Worm (Caenorhabditis elegans) whole organism, early embryonic: Measurements from ENCODE around the gene T21B10.4.

ENCODE experiments used
- B0310.2 ChIP-seq: sonication (generic microtip); optimal IDR thresholded peaks from 2 replicates; lab custom pipeline; 2016; ENCODE audit warnings: mild to moderate bottlenecking, missing genetic modification characterization, missing compliant biosample characterization
- F13C5.2 ChIP-seq: sonication (generic microtip); optimal IDR thresholded peaks from 2 replicates; lab custom pipeline; 2017; ENCODE audit warnings: mild to moderate bottlenecking, missing genetic modification characterization, inconsistent platforms, missing compliant biosample characterization
- aly-1 ChIP-seq: sonication (generic microtip); optimal IDR thresholded peaks from 2 replicates; lab custom pipeline; 2016; ENCODE audit warnings: missing genetic modification characterization, missing compliant biosample characterization
- ama-1 ChIP-seq: fragments of 150-350 bp; optimal IDR thresholded peaks from 2 replicates; lab custom pipeline; 2014
- ceh-13 ChIP-seq: fragments of 200-800 bp; sonication (Bioruptor generic); optimal IDR thresholded peaks from 2 replicates; lab custom pipeline; 2018; ENCODE audit warnings: mild to moderate bottlenecking, missing genetic modification characterization, missing compliant biosample characterization
- ceh-36 ChIP-seq: sonication (generic microtip); optimal IDR thresholded peaks from 2 replicates; lab custom pipeline; 2016; ENCODE audit warnings: missing genetic modification characterization, inconsistent platforms, missing compliant biosample characterization
- ets-7 ChIP-seq: sonication (generic microtip); optimal IDR thresholded peaks from 2 replicates; lab custom pipeline; 2016; ENCODE audit warnings: missing genotype, missing genetic modification characterization, missing compliant biosample characterization
- flt-1 ChIP-seq: fragments of 200-800 bp; sonication (Bioruptor generic); IDR thresholded peaks from 2 replicates; pipeline ENCODE4 v1.3.6; 2022; ENCODE audit warnings: missing genetic modification characterization, missing compliant biosample characterization
- hmbx-1 ChIP-seq: sonication (generic microtip); optimal IDR thresholded peaks from 2 replicates; lab custom pipeline; 2016; ENCODE audit warnings: mild to moderate bottlenecking, missing genetic modification characterization, missing compliant biosample characterization
- hmg-4 ChIP-seq: fragments of 200-800 bp; sonication (Bioruptor generic); optimal IDR thresholded peaks from 2 replicates; lab custom pipeline; 2018; ENCODE audit warnings: mild to moderate bottlenecking, missing genetic modification characterization, missing compliant biosample characterization
- hnd-1 ChIP-seq: sonication (generic microtip); optimal IDR thresholded peaks from 2 replicates; lab custom pipeline; 2016; ENCODE audit warnings: missing genetic modification characterization, missing compliant biosample characterization
- pes-1 ChIP-seq: fragments of 200-800 bp; sonication (Bioruptor generic); IDR thresholded peaks from 2 replicates; pipeline ENCODE4 v1.3.6; 2022; ENCODE audit warnings: missing genetic modification reagents, missing genetic modification characterization, missing compliant biosample characterization
- scrt-1 ChIP-seq: fragments of 200-800 bp; sonication (Bioruptor generic); IDR thresholded peaks from 2 replicates; pipeline ENCODE4 v1.3.6; 2022; ENCODE audit warnings: missing genetic modification characterization, missing compliant biosample characterization
- sea-1 ChIP-seq: fragments of 200-800 bp; sonication (Bioruptor generic); conservative IDR thresholded peaks from 2 replicates; pipeline ENCODE4 v1.3.6; 2022; ENCODE audit warnings: missing genetic modification characterization, missing compliant biosample characterization
- tbx-11 ChIP-seq: fragments of 200-800 bp; sonication (Bioruptor generic); IDR thresholded peaks from 2 replicates; pipeline ENCODE4 v1.3.6; 2022; ENCODE audit warnings: missing genetic modification characterization, missing compliant biosample characterization
- tbx-37 ChIP-seq: fragments of 200-800 bp; sonication (Bioruptor generic); conservative IDR thresholded peaks from 2 replicates; pipeline ENCODE4 v1.3.6; 2022; ENCODE audit warnings: missing genetic modification reagents, missing genetic modification characterization, missing compliant biosample characterization
- tra-4 ChIP-seq: sonication (generic microtip); optimal IDR thresholded peaks from 2 replicates; lab custom pipeline; 2017; ENCODE audit warnings: missing genetic modification characterization, missing compliant biosample characterization

Gene T21B10.4

DNA sequence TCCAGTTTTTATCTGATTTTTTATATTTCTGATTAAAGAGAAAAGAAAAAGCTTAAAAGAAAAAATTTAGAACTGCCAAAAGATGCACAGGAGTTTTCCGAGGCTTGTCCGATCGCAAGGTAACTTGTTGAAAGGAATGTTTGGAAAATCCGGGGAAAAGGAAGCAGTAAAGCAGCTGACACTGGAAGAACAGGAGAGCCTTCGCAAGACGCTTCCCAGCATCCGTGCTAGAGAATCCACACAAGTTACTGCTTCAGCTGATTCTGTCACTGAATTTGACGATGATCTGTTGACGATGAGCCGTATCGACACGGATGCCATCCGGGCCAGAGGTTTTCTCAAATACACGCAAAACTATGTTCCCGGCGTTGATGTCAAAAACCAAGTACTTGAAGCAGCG lies 10.9 kb upstream of the T21B10.4 start, which contains the start of gene mrpl-50:
mrpl-50 (plus strand) TSS at position 71 of the 400 bp plus-strand sequence.
- TF ChIP-seq hmg-4 (GFP tag; lab: Kevin White, UChicago) = no peak
- TF ChIP-seq ceh-13 (GFP tag; lab: Kevin White, UChicago) = no peak
- TF ChIP-seq tra-4 (tag; lab: Kevin White, UChicago) = peak; percentile 22

DNA sequence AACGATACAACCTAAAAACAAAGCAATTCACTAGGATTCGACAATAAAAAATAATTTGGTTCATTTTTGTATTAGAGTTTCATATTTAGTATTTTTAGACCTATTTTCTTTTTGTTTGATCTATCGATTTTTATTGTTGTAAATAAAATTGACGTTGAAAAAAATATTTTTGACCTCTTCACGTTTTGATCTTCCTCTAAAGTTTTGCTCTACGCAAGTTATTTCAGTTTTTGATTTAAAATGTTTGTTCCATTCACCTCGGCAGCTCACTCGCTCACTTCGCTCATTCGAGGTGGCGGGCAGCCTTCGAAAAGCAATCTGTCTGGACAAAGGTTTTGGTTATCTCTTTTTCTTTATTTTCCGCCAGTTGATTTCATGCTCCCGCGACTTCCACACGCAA lies 9.9 kb upstream of the T21B10.4 start, which contains the start of gene enol-1:
enol-1 (plus strand) TSS at position 235 of the 400 bp plus-strand sequence.
- TF ChIP-seq tra-4 (tag; lab: Kevin White, UChicago) (no peak), flt-1 (GFP tag; lab: Robert Waterston, UW) (no peak), hmg-4 (GFP tag; lab: Kevin White, UChicago) (no peak), sea-1 (GFP tag; lab: Robert Waterston, UW) (no peak)

DNA sequence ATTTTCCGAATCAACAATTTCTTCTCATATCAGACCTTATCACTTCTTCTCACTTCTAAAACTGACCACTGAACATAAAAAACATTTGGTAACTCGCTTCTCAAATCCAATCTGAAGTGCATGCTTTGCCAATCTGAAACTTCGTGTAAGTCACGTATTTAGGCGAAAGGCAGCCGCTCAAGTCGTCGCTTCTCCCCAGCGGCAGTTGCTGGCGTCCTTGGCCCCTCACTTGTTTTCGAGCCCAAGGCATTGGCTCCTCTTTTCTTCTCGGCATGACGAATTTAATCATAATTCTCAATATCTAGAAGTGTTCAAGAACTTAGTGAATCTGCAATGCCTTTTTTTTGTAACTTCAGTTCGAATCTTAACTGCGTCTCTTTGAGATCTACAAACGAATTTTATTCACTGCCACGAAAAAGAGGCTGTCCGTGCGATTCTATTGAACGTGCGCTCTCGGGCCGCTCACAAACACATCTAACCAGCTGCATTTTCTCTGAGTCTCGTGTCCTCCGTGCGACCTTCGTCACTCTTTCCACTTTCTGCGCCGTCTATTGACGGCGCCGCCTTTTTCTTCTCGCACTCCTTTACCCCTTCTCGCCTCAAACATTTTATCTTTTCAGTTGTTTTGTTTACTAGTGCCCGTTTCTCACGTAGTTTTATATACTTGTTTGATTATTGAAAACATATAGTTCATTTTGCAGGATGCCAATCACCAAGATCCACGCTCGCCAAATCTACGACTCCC lies 9.1 kb upstream of the T21B10.4 start:
- no peak for TF ChIP-seq ceh-13 (GFP tag; lab: Kevin White, UChicago)
- TF ChIP-seq tra-4 (tag; lab: Kevin White, UChicago) = no peak
- TF ChIP-seq scrt-1 (GFP tag; lab: Robert Waterston, UW) = no peak
- no peak for TF ChIP-seq hmg-4 (GFP tag; lab: Kevin White, UChicago)
- no peak for TF ChIP-seq ets-7 (tag; lab: Kevin White, UChicago)
- no peak for TF ChIP-seq sea-1 (GFP tag; lab: Robert Waterston, UW)
- no peak for TF ChIP-seq tbx-37
- no peak for TF ChIP-seq hnd-1 (tag; lab: Kevin White, UChicago)
- TF ChIP-seq ama-1 (lab: Kevin White, UChicago) = no peak
- no peak for TF ChIP-seq flt-1 (GFP tag; lab: Robert Waterston, UW)
- no peak for TF ChIP-seq ceh-36 (tag; lab: Kevin White, UChicago)
- no peak for TF ChIP-seq F13C5.2 (tag; lab: Kevin White, UChicago)
- no peak for TF ChIP-seq tbx-11 (GFP tag; lab: Robert Waterston, UW)
- TF ChIP-seq B0310.2 (tag; lab: Kevin White, UChicago) = no peak
- no peak for TF ChIP-seq aly-1 (tag; lab: Kevin White, UChicago)
- no peak for TF ChIP-seq hmbx-1 (tag; lab: Kevin White, UChicago)
- no peak for TF ChIP-seq pes-1 (GFP tag; lab: Robert Waterston, UW)

DNA sequence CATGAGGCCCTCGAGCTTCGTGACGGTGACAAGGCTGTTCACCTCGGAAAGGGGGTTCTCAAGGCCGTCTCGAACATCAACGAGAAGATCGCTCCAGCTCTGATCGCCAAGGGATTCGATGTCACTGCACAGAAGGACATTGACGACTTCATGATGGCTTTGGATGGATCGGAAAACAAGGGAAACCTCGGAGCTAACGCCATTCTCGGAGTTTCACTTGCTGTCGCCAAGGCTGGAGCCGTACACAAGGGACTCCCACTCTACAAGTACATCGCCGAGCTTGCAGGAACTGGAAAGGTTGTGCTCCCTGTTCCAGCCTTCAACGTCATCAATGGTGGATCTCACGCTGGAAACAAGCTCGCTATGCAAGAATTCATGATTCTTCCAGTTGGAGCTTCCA lies 8.3 kb upstream of the T21B10.4 start:
- no peak for TF ChIP-seq tbx-11 (GFP tag; lab: Robert Waterston, UW)
- no peak for TF ChIP-seq hnd-1 (tag; lab: Kevin White, UChicago)
- TF ChIP-seq sea-1 (GFP tag; lab: Robert Waterston, UW) = no peak
- no peak for TF ChIP-seq ama-1 (lab: Kevin White, UChicago)
- TF ChIP-seq ets-7 (tag; lab: Kevin White, UChicago) = no peak
- TF ChIP-seq F13C5.2 (tag; lab: Kevin White, UChicago) = no peak
- TF ChIP-seq hmbx-1 (tag; lab: Kevin White, UChicago) = no peak
- no peak for TF ChIP-seq hmg-4 (GFP tag; lab: Kevin White, UChicago)
- no peak for TF ChIP-seq tbx-37
- TF ChIP-seq flt-1 (GFP tag; lab: Robert Waterston, UW) = no peak
- no peak for TF ChIP-seq scrt-1 (GFP tag; lab: Robert Waterston, UW)
- TF ChIP-seq ceh-36 (tag; lab: Kevin White, UChicago) = no peak
- TF ChIP-seq aly-1 (tag; lab: Kevin White, UChicago) = no peak
- no peak for TF ChIP-seq B0310.2 (tag; lab: Kevin White, UChicago)
- TF ChIP-seq tra-4 (tag; lab: Kevin White, UChicago) = no peak
- no peak for TF ChIP-seq pes-1 (GFP tag; lab: Robert Waterston, UW)
- no peak for TF ChIP-seq ceh-13 (GFP tag; lab: Kevin White, UChicago)

DNA sequence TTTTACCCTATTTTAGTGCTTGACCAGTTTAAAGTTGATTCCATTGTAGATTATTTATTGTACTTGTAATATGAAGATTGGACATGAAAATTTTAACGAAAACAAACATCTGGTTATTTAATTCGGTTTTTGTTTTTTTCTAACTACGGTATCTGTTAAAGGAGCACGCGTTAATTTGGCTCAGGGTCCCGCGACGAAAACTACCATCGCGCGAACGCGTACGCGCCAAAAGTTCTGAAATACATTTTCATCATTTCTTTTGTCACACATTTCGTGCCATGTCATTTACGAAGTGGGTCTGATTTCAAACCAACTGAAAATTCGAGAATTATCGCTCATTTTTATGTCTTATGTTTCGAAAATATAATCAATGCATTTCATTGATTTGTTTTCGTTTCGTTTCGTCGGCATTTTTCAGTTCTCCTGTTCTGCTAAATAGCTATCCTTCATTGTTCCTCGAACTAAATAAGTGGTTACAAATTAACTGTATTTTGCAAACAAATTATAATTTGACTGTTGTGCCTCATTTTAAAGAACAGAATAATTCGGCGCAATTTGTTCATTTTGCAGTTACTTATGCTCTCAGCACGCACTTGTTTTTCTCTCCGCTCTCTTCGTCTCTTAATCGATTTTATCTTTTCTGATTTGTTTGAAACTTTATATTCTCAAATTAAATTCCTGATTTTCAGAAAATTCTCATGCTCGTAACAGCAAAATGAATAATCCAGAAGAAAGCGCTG lies 6.8 kb upstream of the T21B10.4 start, which contains the start of gene T21B10.3:
T21B10.3 (plus strand) TSS at position 690 of the 740 bp plus-strand sequence.
- TF ChIP-seq hmbx-1 (tag; lab: Kevin White, UChicago) (no peak), scrt-1 (GFP tag; lab: Robert Waterston, UW) (no peak), ceh-36 (tag; lab: Kevin White, UChicago) (no peak), tra-4 (tag; lab: Kevin White, UChicago) (no peak), hmg-4 (GFP tag; lab: Kevin White, UChicago) (no peak), ceh-13 (GFP tag; lab: Kevin White, UChicago) (no peak), sea-1 (GFP tag; lab: Robert Waterston, UW) (no peak), tbx-37 (no peak), aly-1 (tag; lab: Kevin White, UChicago) (no peak), hnd-1 (tag; lab: Kevin White, UChicago) (no peak), ama-1 (lab: Kevin White, UChicago) (no peak), pes-1 (GFP tag; lab: Robert Waterston, UW) (no peak), ets-7 (tag; lab: Kevin White, UChicago) (no peak), F13C5.2 (tag; lab: Kevin White, UChicago) (no peak), flt-1 (GFP tag; lab: Robert Waterston, UW) (no peak), tbx-11 (GFP tag; lab: Robert Waterston, UW) (no peak), B0310.2 (tag; lab: Kevin White, UChicago) (no peak)

DNA sequence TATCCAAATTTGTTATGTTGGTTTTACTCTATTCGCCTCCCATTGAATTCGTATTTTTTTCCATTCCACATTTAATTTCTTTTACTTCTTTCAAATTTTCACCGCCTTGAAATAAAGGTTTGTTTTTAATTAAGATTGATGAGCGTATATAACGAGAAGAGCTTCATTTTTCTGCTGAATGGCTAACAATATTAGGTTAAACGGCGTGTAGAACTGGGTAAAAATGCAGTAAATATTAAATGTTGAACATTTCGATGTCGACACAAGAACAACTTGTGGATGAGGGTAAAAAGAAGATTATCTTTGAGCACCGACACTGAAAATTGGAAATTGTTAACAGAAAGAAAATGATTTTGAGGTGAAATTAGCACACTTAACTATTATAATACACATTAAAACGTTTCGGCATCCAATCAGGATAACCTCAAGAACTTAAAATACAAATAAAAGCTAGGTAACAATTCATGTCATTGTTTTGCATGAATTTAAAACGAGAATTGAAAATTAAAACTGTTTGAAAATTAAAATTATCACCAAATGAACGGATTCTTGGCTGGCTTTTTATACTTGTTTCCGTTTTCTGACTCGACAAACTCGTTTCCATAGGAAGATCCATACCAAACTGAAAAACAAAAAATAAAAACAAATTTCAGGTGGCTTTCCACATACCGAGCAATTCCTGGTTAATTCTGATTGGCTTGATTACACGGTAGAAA lies 1.6 kb upstream of the T21B10.4 start:
- no peak for TF ChIP-seq sea-1 (GFP tag; lab: Robert Waterston, UW)
- TF ChIP-seq flt-1 (GFP tag; lab: Robert Waterston, UW) = no peak
- no peak for TF ChIP-seq F13C5.2 (tag; lab: Kevin White, UChicago)
- TF ChIP-seq ama-1 (lab: Kevin White, UChicago) = no peak
- no peak for TF ChIP-seq aly-1 (tag; lab: Kevin White, UChicago)
- TF ChIP-seq B0310.2 (tag; lab: Kevin White, UChicago) = no peak
- TF ChIP-seq tbx-37 = no peak
- TF ChIP-seq scrt-1 (GFP tag; lab: Robert Waterston, UW) = no peak
- no peak for TF ChIP-seq ets-7 (tag; lab: Kevin White, UChicago)
- no peak for TF ChIP-seq pes-1 (GFP tag; lab: Robert Waterston, UW)
- no peak for TF ChIP-seq ceh-36 (tag; lab: Kevin White, UChicago)
- no peak for TF ChIP-seq hmbx-1 (tag; lab: Kevin White, UChicago)
- TF ChIP-seq tra-4 (tag; lab: Kevin White, UChicago) = no peak
- TF ChIP-seq tbx-11 (GFP tag; lab: Robert Waterston, UW) = no peak
- TF ChIP-seq hnd-1 (tag; lab: Kevin White, UChicago) = no peak
- TF ChIP-seq ceh-13 (GFP tag; lab: Kevin White, UChicago) = no peak
- TF ChIP-seq hmg-4 (GFP tag; lab: Kevin White, UChicago) = no peak
